Worm (Caenorhabditis elegans): ENCODE measurements around the gene T24A6.17.
"Not testable (repeated sequence)": the region's sequence is repeated elsewhere in the genome, so short reads cannot be mapped to it uniquely, and the experiment has no call there.

Gene T24A6.17

DNA sequence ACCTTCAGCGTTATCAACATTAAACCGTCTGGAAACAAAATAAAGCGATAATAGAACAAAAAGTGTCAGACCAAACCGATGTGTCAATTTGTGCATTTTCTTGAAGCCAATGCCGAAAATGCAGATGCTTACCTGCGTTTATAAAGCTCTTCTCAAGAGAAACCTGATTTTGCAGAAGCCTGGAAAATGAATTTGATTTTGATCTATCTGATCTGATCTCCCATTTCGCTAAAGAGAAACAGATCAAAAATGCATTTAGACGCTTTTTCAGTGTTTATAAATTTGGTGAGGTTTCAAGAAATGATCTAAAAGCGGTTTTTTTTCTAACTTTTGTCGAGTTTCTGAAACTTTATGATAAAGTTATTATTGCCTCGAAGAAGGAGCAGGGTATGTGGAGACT lies 1.4 kb downstream of the T24A6.17 start, which contains the start of gene T24A6.16:
Gene T24A6.16 (minus strand): TSS at position 101 of the 400 bp plus-strand sequence.
- not testable (repeated sequence) for TF ChIP-seq nhr-76 (tag; optimal IDR thresholded peaks at IDR 0.05); ztf-11 (tag; optimal IDR thresholded peaks at IDR 0.05); unc-62 (GFP tag; optimal IDR thresholded peaks at IDR 0.05)

DNA sequence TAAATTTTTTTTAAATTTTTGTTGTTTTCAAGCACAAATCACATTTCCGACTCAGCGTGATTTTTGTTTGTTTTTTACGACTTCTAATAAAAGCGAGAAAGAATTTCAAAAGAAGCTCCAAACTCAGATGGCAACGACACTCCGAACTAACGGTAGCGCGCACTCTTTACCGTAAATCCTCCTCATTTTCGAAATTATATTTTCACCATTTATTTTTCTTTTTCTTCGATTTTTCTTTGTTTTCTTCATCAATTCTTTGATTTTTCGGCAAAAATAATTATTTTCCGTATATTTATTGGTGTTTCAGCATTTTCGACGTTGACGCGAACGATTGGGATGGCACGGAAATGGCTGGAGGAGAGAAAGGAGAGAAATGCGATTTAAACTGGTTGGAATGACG lies 5.5 kb downstream of the T24A6.17 start, which contains the start of gene T24A6.1:
Gene T24A6.1 (plus strand): TSS at position 301 of the 400 bp plus-strand sequence.
- not testable (repeated sequence) for TF ChIP-seq unc-62 (GFP tag; optimal IDR thresholded peaks at IDR 0.05); pha-4 (tag; optimal IDR thresholded peaks at IDR 0.05); zip-8 (tag; optimal IDR thresholded peaks at IDR 0.05)

DNA sequence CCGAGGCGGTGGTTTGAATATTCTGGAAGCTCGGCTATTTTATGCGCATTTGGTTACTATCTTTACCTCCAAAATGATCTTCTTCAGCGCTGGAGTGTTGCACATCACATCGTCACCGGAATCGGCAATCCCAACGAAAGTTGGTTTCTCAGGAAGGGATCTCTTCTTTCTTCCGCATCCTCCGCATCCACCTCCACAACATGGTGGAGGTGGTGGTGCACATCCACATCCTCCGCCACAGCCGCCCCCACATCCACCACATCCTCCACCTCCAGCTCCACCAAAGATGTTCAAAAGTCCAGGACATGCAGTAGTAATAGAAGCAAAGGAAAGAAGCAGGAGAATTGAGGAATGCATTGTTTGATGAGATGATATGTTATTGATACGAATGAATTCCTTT lies 6.8 kb downstream of the T24A6.17 start, which contains the start of gene grl-31:
Gene grl-31 (minus strand): TSS at position 357 of the 400 bp plus-strand sequence.
- TF ChIP-seq nhr-12 (tag; optimal IDR thresholded peaks at IDR 0.05) (no peak), nhr-2 (tag; optimal IDR thresholded peaks at IDR 0.05) (no peak), flh-1 (GFP tag; optimal IDR thresholded peaks at IDR 0.05) (no peak), blmp-1 (tag; optimal IDR thresholded peaks at IDR 0.05) (no peak), zip-8 (tag; optimal IDR thresholded peaks at IDR 0.05) (no peak), ceh-83 (GFP tag; optimal IDR thresholded peaks at IDR 0.05) (no peak)

DNA sequence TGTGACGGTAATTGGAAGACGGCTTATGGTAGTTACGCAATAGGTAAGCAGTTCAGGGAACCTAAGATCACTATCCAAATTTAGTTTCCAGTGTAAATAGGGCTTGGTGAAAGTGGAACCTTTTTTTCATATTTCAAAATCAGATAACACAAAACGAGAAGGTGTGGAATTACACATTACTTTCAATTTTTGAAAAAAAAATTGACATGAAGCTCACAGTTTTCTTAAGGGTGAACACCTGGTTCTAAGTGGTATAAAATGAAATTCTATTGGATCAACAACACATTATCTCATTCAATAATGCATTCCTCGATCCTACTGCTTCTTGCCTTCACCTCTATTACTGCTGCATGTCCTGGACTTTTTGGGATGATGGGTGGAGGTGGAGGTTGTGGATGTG lies 8.2 kb downstream of the T24A6.17 start, which contains the start of gene grl-30:
Gene grl-30 (plus strand): TSS at position 301 of the 400 bp plus-strand sequence.
- TF ChIP-seq zip-8 (tag; optimal IDR thresholded peaks at IDR 0.05) (peak; percentile 20), nhr-28 (tag; optimal IDR thresholded peaks at IDR 0.05) (no peak), ces-1 (GFP tag; optimal IDR thresholded peaks at IDR 0.05) (no peak), mab-5 (tag; optimal IDR thresholded peaks at IDR 0.05) (no peak), unc-62 (GFP tag; optimal IDR thresholded peaks at IDR 0.05) (no peak), unc-39 (tag; optimal IDR thresholded peaks at IDR 0.05) (no peak)

DNA sequence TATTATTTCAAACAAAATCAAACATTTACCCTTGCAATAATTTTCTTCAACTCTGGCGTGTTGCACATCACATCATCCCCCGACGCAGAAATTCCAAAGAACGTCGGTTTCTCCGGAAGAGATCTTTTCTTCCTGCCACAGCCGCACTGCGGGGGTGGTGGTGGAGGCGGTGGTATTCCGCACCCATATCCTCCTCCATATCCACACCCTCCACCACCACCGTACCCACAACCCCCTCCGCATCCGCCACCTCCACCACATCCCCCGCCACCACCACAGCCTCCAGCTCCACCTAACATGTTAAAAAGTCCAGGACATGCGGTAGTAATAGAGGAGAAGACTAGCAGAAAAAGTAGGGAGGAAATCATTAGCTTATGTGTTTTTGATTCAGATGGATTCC lies 9.4 kb downstream of the T24A6.17 start, which contains the start of gene grl-29:
Gene grl-29 (minus strand): TSS at position 368 of the 400 bp plus-strand sequence.
- TF ChIP-seq nhr-2 (tag; optimal IDR thresholded peaks at IDR 0.05) (no peak), ztf-11 (tag; optimal IDR thresholded peaks at IDR 0.05) (no peak), lin-13 (tag; optimal IDR thresholded peaks at IDR 0.05) (no peak), ces-1 (GFP tag; optimal IDR thresholded peaks at IDR 0.05) (no peak), bed-3 (GFP tag; optimal IDR thresholded peaks at IDR 0.05) (no peak)

ce11 chrV:3552740-3553469 lies 11.3 kb downstream of the T24A6.17 start, which contains the start of gene T24A6.20:
T24A6.20 (plus strand) TSS chrV:3553134.
- TF ChIP-seq cnd-1 (tag; optimal IDR thresholded peaks at IDR 0.05) (no peak), ceh-39 (tag; optimal IDR thresholded peaks at IDR 0.05) (peak; percentile 5)

DNA sequence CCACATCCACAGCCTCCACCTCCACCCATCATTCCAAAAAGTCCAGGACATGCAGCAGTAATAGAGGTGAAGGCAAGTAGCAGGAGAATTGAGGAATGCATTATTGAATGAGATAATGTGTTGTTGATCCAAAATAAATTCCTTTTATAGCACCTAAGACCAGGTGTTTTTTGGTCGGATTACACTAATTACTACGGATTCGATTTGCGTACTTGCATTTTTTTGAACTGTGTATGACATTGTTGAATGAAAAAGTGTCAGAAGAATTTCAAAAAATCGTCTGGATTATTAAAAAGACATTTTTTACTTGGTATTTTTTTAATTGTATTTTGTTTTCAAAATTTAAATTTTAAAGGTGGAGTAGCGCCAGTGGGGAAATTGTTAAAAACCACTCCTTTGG lies 12.5 kb downstream of the T24A6.17 start, which contains the start of gene grl-28:
Gene grl-28 (minus strand): TSS at position 101 of the 400 bp plus-strand sequence.
- TF ChIP-seq nhr-12 (tag; optimal IDR thresholded peaks at IDR 0.05), result no peak
- TF ChIP-seq elt-1 (tag; optimal IDR thresholded peaks at IDR 0.05; ENCODE audit: borderline replicate concordance, insufficient read depth), result no peak
- no peak for TF ChIP-seq nhr-237 (tag; optimal IDR thresholded peaks at IDR 0.05)
- no peak for TF ChIP-seq unc-62 (GFP tag; optimal IDR thresholded peaks at IDR 0.05)
- TF ChIP-seq ham-2 (GFP tag; optimal IDR thresholded peaks at IDR 0.05), result no peak
- TF ChIP-seq hlh-1 (tag; optimal IDR thresholded peaks at IDR 0.05), result no peak

ce11 chrV:3549553-3549952 lies 14.7 kb downstream of the T24A6.17 start, which contains the start of gene sri-21:
sri-21 (plus strand) TSS chrV:3549853.
- TF ChIP-seq mab-5 (tag; optimal IDR thresholded peaks at IDR 0.05), result no peak
- TF ChIP-seq ceh-39 (tag; optimal IDR thresholded peaks at IDR 0.05), result no peak
- TF ChIP-seq bed-3 (GFP tag; optimal IDR thresholded peaks at IDR 0.05), result no peak

ce11 chrV:3548798-3549197 lies 15.4 kb downstream of the T24A6.17 start, which contains the start of gene srw-130:
srw-130 (minus strand) TSS chrV:3548898.
- TF ChIP-seq nhr-28 (tag; optimal IDR thresholded peaks at IDR 0.05) (no peak), nhr-76 (tag; optimal IDR thresholded peaks at IDR 0.05) (no peak), hlh-1 (tag; optimal IDR thresholded peaks at IDR 0.05) (no peak), bed-3 (GFP tag; optimal IDR thresholded peaks at IDR 0.05) (no peak), mep-1 (tag; optimal IDR thresholded peaks at IDR 0.05) (no peak), snpc-4 (tag; optimal IDR thresholded peaks at IDR 0.05) (no peak), unc-62 (GFP tag; optimal IDR thresholded peaks at IDR 0.05) (no peak), drap-1 (GFP tag; optimal IDR thresholded peaks at IDR 0.05) (no peak), nhr-237 (tag; optimal IDR thresholded peaks at IDR 0.05) (no peak), ceh-43 (GFP tag; optimal IDR thresholded peaks at IDR 0.05) (no peak), nhr-2 (tag; optimal IDR thresholded peaks at IDR 0.05) (no peak), nhr-12 (tag; optimal IDR thresholded peaks at IDR 0.05) (no peak), lin-13 (tag; optimal IDR thresholded peaks at IDR 0.05) (no peak), ceh-39 (tag; optimal IDR thresholded peaks at IDR 0.05) (no peak), ham-2 (GFP tag; optimal IDR thresholded peaks at IDR 0.05) (no peak), cnd-1 (tag; optimal IDR thresholded peaks at IDR 0.05) (no peak), ztf-11 (tag; optimal IDR thresholded peaks at IDR 0.05) (no peak), lsy-2 (tag; optimal IDR thresholded peaks at IDR 0.05) (no peak)

Measured in whole organism, mixed stage, embryonic.